Worm (Caenorhabditis elegans) whole organism, midembryonic: ENCODE measurements around the gene pgp-10.

Source experiments
- T22C8.4 ChIP-seq: fragments of 200-800 bp; sonication (Bioruptor generic); IDR thresholded peaks from 2 replicates; pipeline ENCODE4 v1.3.6; 2022; ENCODE audit warnings: missing genetic modification characterization, missing compliant biosample characterization
- cog-1 ChIP-seq: sonication (generic microtip); optimal IDR thresholded peaks from 2 replicates; lab custom pipeline; 2016; ENCODE audit warnings: missing genetic modification characterization, missing compliant biosample characterization
- ref-1 ChIP-seq: fragments of 200-800 bp; sonication (Bioruptor generic); conservative IDR thresholded peaks from 2 replicates; pipeline ENCODE4 v1.3.6; 2022; ENCODE audit warnings: missing genetic modification reagents, missing genetic modification characterization, missing compliant biosample characterization

- TF ChIP-seq ref-1 (GFP tag; lab: Robert Waterston, UW) = 0 out of 2 replicates have a peak, but pooled peaks have one; percentile 5
- TF ChIP-seq cog-1 (tag; lab: Kevin White, UChicago) = no peak
- no peak for TF ChIP-seq T22C8.4 (GFP tag; lab: Robert Waterston, UW)
Measured at ce11 chrX:7129460-7129859, 29.4 kb upstream of the pgp-10 start.
